Fruit fly (Drosophila melanogaster): ENCODE measurements around the gene CG18477.
"Not testable (repeated sequence)": the region's sequence is repeated elsewhere in the genome, so short reads cannot be mapped to it uniquely, and the experiment has no call there.

dm6 chr2L:15695738-15696137, 34.9 kb downstream of the CG18477 start, which contains the start of gene CG31780:
- not testable (repeated sequence) for TF ChIP-seq CG8478, Dll (optimal IDR thresholded peaks at IDR 0.05)

Measured in whole organism.